Fruit fly (Drosophila melanogaster) whole organism, pupa: ENCODE measurements around the gene pdm2.

Experiments
- CG10348 ChIP-seq: fragments of 200-800 bp; sonication (Bioruptor generic); IDR thresholded peaks from 2 replicates; pipeline ENCODE4 v1.3.6; 2022; ENCODE audit warnings: missing biosample characterization, missing genetic modification characterization
- CG12605 ChIP-seq: fragments of 200-800 bp; sonication (Bioruptor generic); IDR thresholded peaks from 2 replicates; pipeline ENCODE4 v1.3.6; 2022; ENCODE audit warnings: missing biosample characterization, missing genetic modification characterization
- CG13204 ChIP-seq: fragments of 200-800 bp; sonication (Bioruptor generic); optimal IDR thresholded peaks from 2 replicates; lab custom pipeline; 2018; ENCODE audit warnings: missing biosample characterization, mild to moderate bottlenecking, missing genetic modification characterization, moderate library complexity
- CG14655 ChIP-seq: fragments of 200-800 bp; sonication (Bioruptor generic); optimal IDR thresholded peaks from 3 replicates; lab custom pipeline; 2017; ENCODE audit warnings: mild to moderate bottlenecking, missing biosample characterization, missing genetic modification reagents, missing genetic modification characterization
- CG15710 ChIP-seq: fragments of 200-800 bp; sonication (Bioruptor generic); optimal IDR thresholded peaks from 2 replicates; lab custom pipeline; 2018; ENCODE audit warnings: missing biosample characterization, mild to moderate bottlenecking, missing genetic modification characterization, moderate library complexity
- CG17806 ChIP-seq: fragments of 200-800 bp; sonication (Bioruptor generic); optimal IDR thresholded peaks from 2 replicates; lab custom pipeline; 2018; ENCODE audit warnings: missing biosample characterization, mild to moderate bottlenecking, missing genetic modification characterization, moderate library complexity
- CG32121 ChIP-seq: fragments of 200-800 bp; sonication (Bioruptor generic); IDR thresholded peaks from 2 replicates; pipeline ENCODE4 v1.3.6; 2022; ENCODE audit warnings: missing biosample characterization, missing genetic modification characterization
- CG34367 ChIP-seq: fragments of 200-800 bp; sonication (Bioruptor generic); optimal IDR thresholded peaks from 2 replicates; lab custom pipeline; 2018; ENCODE audit warnings: missing biosample characterization, mild to moderate bottlenecking, missing genetic modification characterization
- CG4496 ChIP-seq: fragments of 200-800 bp; sonication (Bioruptor generic); IDR thresholded peaks from 3 replicates; pipeline ENCODE4 v1.3.6; 2022; ENCODE audit warnings: missing biosample characterization, missing genetic modification characterization
- CG8159 ChIP-seq: fragments of 200-800 bp; sonication (Bioruptor generic); optimal IDR thresholded peaks from 3 replicates; lab custom pipeline; 2018; ENCODE audit warnings: missing biosample characterization, mild to moderate bottlenecking, missing genetic modification characterization, moderate library complexity
- CG8301 ChIP-seq: fragments of 200-800 bp; sonication (Bioruptor generic); optimal IDR thresholded peaks from 2 replicates; lab custom pipeline; 2018; ENCODE audit warnings: missing biosample characterization, mild to moderate bottlenecking, missing genetic modification characterization
- CG9948 ChIP-seq: fragments of 200-800 bp; sonication (Bioruptor generic); optimal IDR thresholded peaks from 2 replicates; lab custom pipeline; 2018; ENCODE audit warnings: missing biosample characterization, mild to moderate bottlenecking, missing genetic modification characterization, moderate library complexity
- D1 ChIP-seq: fragments of 200-800 bp; sonication (Bioruptor generic); optimal IDR thresholded peaks from 2 replicates; lab custom pipeline; 2018; ENCODE audit warnings: missing biosample characterization, mild to moderate bottlenecking, missing genetic modification characterization, moderate library complexity
- EcR ChIP-seq: fragments of 200-800 bp; sonication (Bioruptor generic); optimal IDR thresholded peaks from 3 replicates; lab custom pipeline; 2019; ENCODE audit warnings: missing biosample characterization, missing genetic modification characterization, mild to moderate bottlenecking, moderate library complexity, missing genetic modification reagents
- Ets98B ChIP-seq: fragments of 200-800 bp; sonication (Bioruptor generic); IDR thresholded peaks from 2 replicates; pipeline ENCODE4 v1.3.6; 2022; ENCODE audit warnings: missing biosample characterization, missing genetic modification characterization
- Pif1A ChIP-seq: fragments of 200-800 bp; sonication (Bioruptor generic); optimal IDR thresholded peaks from 3 replicates; lab custom pipeline; 2016; ENCODE audit warnings: missing biosample characterization, missing genetic modification characterization
- Pif1B ChIP-seq: fragments of 200-800 bp; sonication (Bioruptor generic); optimal IDR thresholded peaks from 3 replicates; lab custom pipeline; 2016; ENCODE audit warnings: missing biosample characterization, missing genetic modification characterization
- Snoo ChIP-seq: fragments of 200-800 bp; sonication (Bioruptor generic); optimal IDR thresholded peaks from 3 replicates; lab custom pipeline; 2017; ENCODE audit warnings: missing biosample characterization, mild to moderate bottlenecking, missing genetic modification characterization, inconsistent platforms
- fd96Ca ChIP-seq: fragments of 200-800 bp; sonication (Bioruptor generic); IDR thresholded peaks from 3 replicates; pipeline ENCODE4 v1.3.6; 2022; ENCODE audit warnings: missing biosample characterization, missing genetic modification characterization
- gl ChIP-seq: fragments of 200-800 bp; sonication (Bioruptor generic); optimal IDR thresholded peaks from 2 replicates; lab custom pipeline; 2018; ENCODE audit warnings: missing biosample characterization, mild to moderate bottlenecking, missing genetic modification characterization
- rn ChIP-seq: fragments of 200-800 bp; sonication (Bioruptor generic); IDR thresholded peaks from 2 replicates; pipeline ENCODE4 v1.3.6; 2022; ENCODE audit warnings: missing biosample characterization, missing genetic modification characterization

The pdm2 gene

DNA sequence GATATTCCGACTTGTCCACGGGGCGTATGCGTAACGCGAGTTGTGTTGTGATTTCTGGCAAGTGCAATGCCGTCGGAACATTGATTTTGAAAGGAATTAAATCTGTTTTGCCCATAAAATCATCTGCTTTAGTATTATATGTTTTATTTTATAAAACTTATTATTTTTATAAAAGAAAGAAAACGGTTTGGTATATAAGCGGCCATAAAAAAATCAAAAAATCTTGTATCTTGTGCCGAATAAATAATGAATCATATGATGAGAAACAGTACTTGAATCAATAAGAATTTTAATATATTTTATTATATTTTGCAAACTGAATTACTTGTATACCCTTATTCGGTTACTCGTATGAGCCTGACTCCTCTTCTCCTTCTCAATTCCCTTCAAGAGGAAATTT, at the start of gene pdm2:
TSS of gene pdm2 (plus strand) at position 301 of the 400 bp plus-strand sequence.
- no peak for TF ChIP-seq CG12605
- TF ChIP-seq Pif1A, result no peak
- no peak for TF ChIP-seq rn (GFP tag; lab: Robert Waterston, UW)
- TF ChIP-seq CG34367 (tag; lab: Kevin White, UChicago), result no peak
- TF ChIP-seq Ets98B, result no peak
- no peak for TF ChIP-seq CG13204 (GFP tag; lab: Kevin White, UChicago)
- TF ChIP-seq CG8301, result no peak
- no peak for TF ChIP-seq CG8159
- TF ChIP-seq Snoo, result no peak

DNA sequence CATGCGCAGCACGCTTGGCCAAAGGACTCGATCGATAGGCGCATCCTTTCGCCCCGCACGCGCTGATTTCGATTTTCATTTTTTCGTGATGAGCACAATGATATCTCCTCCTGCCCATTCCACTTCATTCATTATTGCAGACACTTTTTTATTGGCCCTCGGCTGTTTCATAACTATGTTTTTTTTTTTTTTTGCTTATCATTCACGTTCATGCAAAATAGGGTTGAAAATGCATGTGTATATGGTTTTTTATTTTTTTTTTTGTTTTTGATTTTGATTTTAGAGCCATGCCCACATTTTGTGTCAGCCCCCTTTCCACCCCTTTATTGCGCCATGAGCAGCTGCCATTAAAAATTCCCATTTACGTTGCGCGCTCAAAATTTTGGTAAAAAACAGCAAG, 48.2 kb upstream of the pdm2 start:
- TF ChIP-seq Pif1B (GFP tag; lab: Kevin White, UChicago) (no peak), CG14655 (GFP tag; lab: Kevin White, UChicago) (no peak), CG10348 (GFP tag; lab: Robert Waterston, UW) (no peak), CG4496 (GFP tag; lab: Robert Waterston, UW) (no peak), CG17806 (tag; lab: Kevin White, UChicago) (no peak), Ets98B (no peak), rn (GFP tag; lab: Robert Waterston, UW) (no peak), EcR (GFP tag; lab: Kevin White, UChicago) (no peak), Pif1A (no peak)
- TF ChIP-seq, all 21 proteins: peak for 0

dm6 chr2L:12609855-12610436, 47.0 kb upstream of the pdm2 start:
- TF ChIP-seq D1 (tag; lab: Kevin White, UChicago) (peak; percentile 16), CG13204 (GFP tag; lab: Kevin White, UChicago) (peak; percentile 67), CG10348 (GFP tag; lab: Robert Waterston, UW) (no peak)

dm6 chr2L:12611690-12612089, 45.3 kb upstream of the pdm2 start:
- no peak for TF ChIP-seq CG15710 (tag; lab: Kevin White, UChicago)
- no peak for TF ChIP-seq CG13204 (GFP tag; lab: Kevin White, UChicago)
- TF ChIP-seq D1 (tag; lab: Kevin White, UChicago), result no peak

- TF ChIP-seq D1 (tag; lab: Kevin White, UChicago) (no peak), CG15710 (tag; lab: Kevin White, UChicago) (no peak), CG9948 (tag; lab: Kevin White, UChicago) (no peak), CG12605 (no peak), CG17806 (tag; lab: Kevin White, UChicago) (no peak), CG8301 (no peak), Snoo (no peak), Pif1B (GFP tag; lab: Kevin White, UChicago) (no peak), EcR (GFP tag; lab: Kevin White, UChicago) (no peak), CG13204 (GFP tag; lab: Kevin White, UChicago) (no peak), CG10348 (GFP tag; lab: Robert Waterston, UW) (no peak), CG32121 (GFP tag; lab: Robert Waterston, UW) (no peak), rn (GFP tag; lab: Robert Waterston, UW) (no peak), Pif1A (no peak), CG8159 (no peak), CG4496 (GFP tag; lab: Robert Waterston, UW) (no peak), gl (tag; lab: Kevin White, UChicago) (no peak), fd96Ca (GFP tag; lab: Robert Waterston, UW) (no peak), Ets98B (no peak), CG34367 (tag; lab: Kevin White, UChicago) (no peak)
Observed at dm6 chr2L:12612991-12613390, 44.0 kb upstream of the pdm2 start.

dm6 chr2L:12615940-12616450, 41.0 kb upstream of the pdm2 start:
- TF ChIP-seq D1 (tag; lab: Kevin White, UChicago) (no peak), CG4496 (GFP tag; lab: Robert Waterston, UW) (no peak), gl (tag; lab: Kevin White, UChicago) (no peak), CG15710 (tag; lab: Kevin White, UChicago) (no peak), CG10348 (GFP tag; lab: Robert Waterston, UW) (no peak), CG9948 (tag; lab: Kevin White, UChicago) (no peak), CG32121 (GFP tag; lab: Robert Waterston, UW) (no peak)

dm6 chr2L:12616748-12617147, 40.2 kb upstream of the pdm2 start:
- TF ChIP-seq CG15710 (tag; lab: Kevin White, UChicago) (no peak), CG12605 (no peak), CG17806 (tag; lab: Kevin White, UChicago) (no peak), EcR (GFP tag; lab: Kevin White, UChicago) (no peak), CG4496 (GFP tag; lab: Robert Waterston, UW) (no peak), Pif1A (no peak), CG32121 (GFP tag; lab: Robert Waterston, UW) (no peak), CG14655 (GFP tag; lab: Kevin White, UChicago) (no peak), D1 (tag; lab: Kevin White, UChicago) (no peak), Ets98B (no peak), CG34367 (tag; lab: Kevin White, UChicago) (no peak), gl (tag; lab: Kevin White, UChicago) (no peak), fd96Ca (GFP tag; lab: Robert Waterston, UW) (no peak), CG13204 (GFP tag; lab: Kevin White, UChicago) (no peak), CG10348 (GFP tag; lab: Robert Waterston, UW) (no peak), CG8301 (no peak)
- TF ChIP-seq, all 21 proteins: peak for 0
